Worm (Caenorhabditis elegans) whole organism, young adult: ENCODE measurements around the gene ntr-2.

Experiments used
- B0336.3 ChIP-seq: fragments of 200-800 bp; sonication (Bioruptor generic); IDR thresholded peaks from 2 replicates; pipeline ENCODE4 v1.3.6; 2022; ENCODE audit warnings: missing genetic modification characterization, missing compliant biosample characterization
- C17E4.6 ChIP-seq: fragments of 200-800 bp; sonication (Bioruptor generic); IDR thresholded peaks from 2 replicates; pipeline ENCODE4 v1.3.6; 2022; ENCODE audit warnings: missing genetic modification reagents, missing genetic modification characterization, missing compliant biosample characterization
- F22D6.2 ChIP-seq: sonication (generic microtip); optimal IDR thresholded peaks from 2 replicates; lab custom pipeline; 2016; ENCODE audit warnings: mild to moderate bottlenecking, missing genetic modification characterization, missing compliant biosample characterization
- Y79H2A.3 ChIP-seq: fragments of 200-800 bp; sonication (Bioruptor generic); conservative IDR thresholded peaks from 2 replicates; pipeline ENCODE4 v1.3.6; 2022; ENCODE audit warnings: missing genetic modification reagents, missing genetic modification characterization, missing compliant biosample characterization
- ceh-40 ChIP-seq: fragments of 200-800 bp; sonication (Bioruptor generic); IDR thresholded peaks from 2 replicates; pipeline ENCODE4 v1.3.6; 2022; ENCODE audit warnings: missing genetic modification characterization, missing compliant biosample characterization
- ceh-79 ChIP-seq: sonication (generic microtip); optimal IDR thresholded peaks from 2 replicates; lab custom pipeline; 2017; ENCODE audit warnings: mild to moderate bottlenecking, missing genetic modification characterization, missing compliant biosample characterization
- dpl-1 ChIP-seq: fragments of 150-350 bp; optimal IDR thresholded peaks from 2 replicates; lab custom pipeline; 2014; ENCODE audit warnings: missing biosample characterization, missing genetic modification reagents, missing genetic modification characterization
- madf-8 ChIP-seq: fragments of 200-800 bp; sonication (Bioruptor generic); conservative IDR thresholded peaks from 2 replicates; pipeline ENCODE4 v1.3.6; 2022; ENCODE audit warnings: missing genetic modification reagents, missing genetic modification characterization, missing compliant biosample characterization
- nfya-1 ChIP-seq: sonication (generic microtip); optimal IDR thresholded peaks from 2 replicates; lab custom pipeline; 2017; ENCODE audit warnings: antibody characterized with exemption, missing compliant biosample characterization, missing genetic modification characterization, borderline replicate concordance; ENCODE audit not compliant: insufficient read depth
- unc-62 ChIP-seq: fragments of 150-350 bp; optimal IDR thresholded peaks from 2 replicates; lab custom pipeline; 2014; ENCODE audit warnings: missing biosample characterization, missing genetic modification reagents, missing genetic modification characterization
- xnd-1 ChIP-seq: sonication (generic microtip); optimal IDR thresholded peaks from 2 replicates; lab custom pipeline; 2016; ENCODE audit warnings: missing genotype, missing genetic modification reagents, missing genetic modification characterization, missing compliant biosample characterization
- ztf-3 ChIP-seq: fragments of 200-800 bp; sonication (Bioruptor generic); optimal IDR thresholded peaks from 2 replicates; lab custom pipeline; 2018; ENCODE audit warnings: mild to moderate bottlenecking, missing genetic modification characterization, missing compliant biosample characterization

ce11 chrX:14900487-14900886 is 28.3 kb downstream of the ntr-2 start:
- no peak for TF ChIP-seq ceh-40 (GFP tag; lab: Robert Waterston, UW)
- no peak for TF ChIP-seq C17E4.6
- no peak for TF ChIP-seq xnd-1 (tag; lab: Kevin White, UChicago)
- no peak for TF ChIP-seq dpl-1 (GFP tag; lab: Kevin White, UChicago)
- no peak for TF ChIP-seq B0336.3 (GFP tag; lab: Robert Waterston, UW)
- TF ChIP-seq madf-8 (GFP tag; lab: Robert Waterston, UW): no peak
- TF ChIP-seq Y79H2A.3: no peak
- no peak for TF ChIP-seq ceh-79 (tag; lab: Kevin White, UChicago)
- TF ChIP-seq nfya-1 (tag; lab: Kevin White, UChicago): no peak
- TF ChIP-seq unc-62 (GFP tag; lab: Kevin White, UChicago): no peak
- TF ChIP-seq ztf-3: no peak
- no peak for TF ChIP-seq F22D6.2
